Fruit fly (Drosophila melanogaster): ENCODE data around the gene Atg101.

Atg101 gene

dm6 chrX:18789353-18790210 is 1.9 kb upstream of the Atg101 start (continued):
- TF ChIP-seq salm (tag; optimal IDR thresholded peaks at IDR 0.05) (no peak), CG1529 (GFP tag; optimal IDR thresholded peaks at IDR 0.05) (no peak), fd3F (GFP tag; optimal IDR thresholded peaks at IDR 0.05) (peak; percentile 1), CG33557 (GFP tag; optimal IDR thresholded peaks at IDR 0.05) (no peak), Lpt (GFP tag; optimal IDR thresholded peaks at IDR 0.05) (no peak), danr (GFP tag; IDR thresholded peaks at IDR 0.05) (no peak), CG10321 (GFP tag; IDR thresholded peaks at IDR 0.05) (no peak), gsb (GFP tag; IDR thresholded peaks at IDR 0.05) (no peak), pan (optimal IDR thresholded peaks at IDR 0.05) (no peak), pan (GFP tag; optimal IDR thresholded peaks at IDR 0.05 in 1 of 2, IDR thresholded peaks at IDR 0.05 in 1 of 2) (no peak), CG11247 (GFP tag; IDR thresholded peaks at IDR 0.05) (0 out of 2 replicates have a peak, but pooled peaks have one; percentile 24), CG10366 (GFP tag; IDR thresholded peaks at IDR 0.05) (no peak), HLH54F (GFP tag; optimal IDR thresholded peaks at IDR 0.05) (peak; percentile 75), CG13296 (GFP tag; optimal IDR thresholded peaks at IDR 0.05) (peak; percentile 64), CG2678 (tag; optimal IDR thresholded peaks at IDR 0.05) (peak; percentile 78), zen2 (GFP tag; IDR thresholded peaks at IDR 0.05; ENCODE audit: partially characterized antibody) (no peak), B-H2 (GFP tag; optimal IDR thresholded peaks at IDR 0.05) (no peak), CG34422 (GFP tag; IDR thresholded peaks at IDR 0.05) (no peak), gfzf (GFP tag; optimal IDR thresholded peaks at IDR 0.05) (no peak), nau (GFP tag; optimal IDR thresholded peaks at IDR 0.05) (peak; percentile 57), esg (GFP tag; conservative IDR thresholded peaks at IDR 0.05) (peak; percentile 54), CG1647 (GFP tag; optimal IDR thresholded peaks at IDR 0.05) (peak; percentile 17), CG3065 (GFP tag; optimal IDR thresholded peaks at IDR 0.05) (no peak), CG6765 (GFP tag; optimal IDR thresholded peaks at IDR 0.05) (peak; percentile 68), Dref (GFP tag; IDR thresholded peaks at IDR 0.05) (no peak), Dp (GFP tag; optimal IDR thresholded peaks at IDR 0.05) (no peak), CG8359 (GFP tag; optimal IDR thresholded peaks at IDR 0.05; ENCODE audit: borderline replicate concordance) (peak; percentile 2), CG4617 (GFP tag; optimal IDR thresholded peaks at IDR 0.05; ENCODE audit: borderline replicate concordance) (no peak), CG17802 (tag; optimal IDR thresholded peaks at IDR 0.05) (no peak), crol (GFP tag; IDR thresholded peaks at IDR 0.05) (peak; percentile 58), ftz-f1 (GFP tag; optimal IDR thresholded peaks at IDR 0.05) (peak; percentile 8), CG33213 (GFP tag; optimal IDR thresholded peaks at IDR 0.05) (no peak), CG32772 (GFP tag; IDR thresholded peaks at IDR 0.05) (0 out of 2 replicates have a peak, but pooled peaks have one; percentile 17), CG15073 (GFP tag; optimal IDR thresholded peaks at IDR 0.05) (peak; percentile 96), Doc2 (GFP tag; IDR thresholded peaks at IDR 0.05) (no peak), ATbp (GFP tag; optimal IDR thresholded peaks at IDR 0.05) (peak; percentile 1), CG31224 (GFP tag; IDR thresholded peaks at IDR 0.05) (peak; percentile 12; the same call in 1 of the 2 replicates), Camta (GFP tag; optimal IDR thresholded peaks at IDR 0.05) (peak; percentile 45), Hsf (GFP tag; optimal IDR thresholded peaks at IDR 0.05) (peak; percentile 62), Oli (tag; optimal IDR thresholded peaks at IDR 0.05) (peak; percentile 67), BEAF-32 (GFP tag; optimal IDR thresholded peaks at IDR 0.05) (no peak), NfI (GFP tag; optimal IDR thresholded peaks at IDR 0.05) (peak; percentile 60), Gsc (GFP tag; IDR thresholded peaks at IDR 0.05) (no peak), fd96Cb (tag; optimal IDR thresholded peaks at IDR 0.05) (peak; percentile 36), CG11696 (GFP tag; IDR thresholded peaks at IDR 0.05) (no peak), az2 (GFP tag; optimal IDR thresholded peaks at IDR 0.05) (peak; percentile 44), zfh2 (GFP tag; optimal IDR thresholded peaks at IDR 0.05) (peak; percentile 68), kah (GFP tag; optimal IDR thresholded peaks at IDR 0.05) (no peak), disco-r (GFP tag; optimal IDR thresholded peaks at IDR 0.05) (peak; percentile 40)
